Fruit fly (Drosophila melanogaster) whole organism, embryonic: Measurements from ENCODE around the gene Gdi.

Source experiments
- ATbp ChIP-seq: fragments of 200-800 bp; sonication (Bioruptor generic); optimal IDR thresholded peaks from 2 replicates; lab custom pipeline; 2017; ENCODE audit warnings: missing biosample characterization, mild to moderate bottlenecking, missing genetic modification characterization, missing genetic modification reagents
- Awh ChIP-seq: fragments of 200-800 bp; sonication (Bioruptor generic); IDR thresholded peaks from 2 replicates; pipeline ENCODE4, ENCODE4 v1.3.6; 2022; ENCODE audit warnings: missing biosample characterization, missing genetic modification characterization
- BEAF-32 ChIP-seq: fragments of 200-800 bp; sonication (Bioruptor generic); optimal IDR thresholded peaks from 3 replicates; lab custom pipeline; 2017; ENCODE audit warnings: missing biosample characterization, missing genetic modification characterization, mild to moderate bottlenecking, moderate library complexity, missing genetic modification reagents
- Bdp1 ChIP-seq: fragments of 200-800 bp; sonication (Bioruptor generic); optimal IDR thresholded peaks from 3 replicates; lab custom pipeline; 2016; ENCODE audit warnings: missing biosample characterization, missing genetic modification characterization
- Blimp-1 ChIP-seq: fragments of 200-800 bp; sonication (Bioruptor generic); optimal IDR thresholded peaks from 3 replicates; lab custom pipeline; 2018; ENCODE audit warnings: missing biosample characterization, missing genetic modification characterization, mild to moderate bottlenecking, moderate library complexity, missing genetic modification reagents
- CG10431 ChIP-seq: fragments of 200-800 bp; sonication (Bioruptor generic); optimal IDR thresholded peaks from 3 replicates; lab custom pipeline; 2018; ENCODE audit warnings: missing biosample characterization, mild to moderate bottlenecking, missing genetic modification characterization
- CG10543 ChIP-seq: fragments of 200-800 bp; sonication (Bioruptor generic); optimal IDR thresholded peaks from 3 replicates; lab custom pipeline; 2017; ENCODE audit warnings: missing biosample characterization, mild to moderate bottlenecking, missing genetic modification characterization, moderate library complexity
- CG12071 ChIP-seq: fragments of 200-800 bp; sonication (Bioruptor generic); optimal IDR thresholded peaks from 3 replicates; lab custom pipeline; 2018; ENCODE audit warnings: missing biosample characterization, mild to moderate bottlenecking, missing genetic modification characterization
- CG12236 ChIP-seq: fragments of 200-800 bp; sonication (Bioruptor generic); optimal IDR thresholded peaks from 2 replicates; lab custom pipeline; 2016; ENCODE audit warnings: missing biosample characterization, missing genetic modification characterization
- CG1233 ChIP-seq: fragments of 200-800 bp; sonication (Bioruptor generic); optimal IDR thresholded peaks from 4 replicates; lab custom pipeline; 2018; ENCODE audit warnings: missing biosample characterization, mild to moderate bottlenecking, missing genetic modification characterization
- CG13287 ChIP-seq: fragments of 200-800 bp; sonication (Bioruptor generic); IDR thresholded peaks from 2 replicates; pipeline ENCODE4 v1.3.6; 2022; ENCODE audit warnings: missing biosample characterization, missing genetic modification characterization; ENCODE audit not compliant: partially characterized antibody
- CG13296 ChIP-seq: fragments of 200-800 bp; sonication (Bioruptor generic); optimal IDR thresholded peaks from 3 replicates; lab custom pipeline; 2018; ENCODE audit warnings: missing biosample characterization, mild to moderate bottlenecking, missing genetic modification characterization
- CG17359 ChIP-seq: fragments of 200-800 bp; sonication (Bioruptor generic); optimal IDR thresholded peaks from 3 replicates; lab custom pipeline; 2018; ENCODE audit warnings: missing biosample characterization, mild to moderate bottlenecking, missing genetic modification characterization, moderate library complexity
- CG17361 ChIP-seq: fragments of 200-800 bp; sonication (Bioruptor generic); IDR thresholded peaks from 3 replicates; pipeline ENCODE4 v1.3.6; 2022; ENCODE audit warnings: missing biosample characterization, missing genetic modification characterization
- CG2202 ChIP-seq: fragments of 200-800 bp; sonication (Bioruptor generic); optimal IDR thresholded peaks from 2 replicates; lab custom pipeline; 2018; ENCODE audit warnings: missing biosample characterization, mild to moderate bottlenecking, missing genetic modification characterization
- CG42726 ChIP-seq: fragments of 200-800 bp; sonication (Bioruptor generic); IDR thresholded peaks from 2 replicates; pipeline ENCODE4 v1.3.6; 2022; ENCODE audit warnings: missing biosample characterization, missing genetic modification characterization; ENCODE audit not compliant: partially characterized antibody
- CG5245 ChIP-seq: fragments of 200-800 bp; sonication (Bioruptor generic); optimal IDR thresholded peaks from 3 replicates; lab custom pipeline; 2016; ENCODE audit warnings: missing biosample characterization, missing genetic modification characterization
- CG6254 ChIP-seq: fragments of 200-800 bp; sonication (Bioruptor generic); optimal IDR thresholded peaks from 3 replicates; lab custom pipeline; 2017; ENCODE audit warnings: mild to moderate bottlenecking, missing biosample characterization, missing genetic modification reagents, missing genetic modification characterization
- CG7987 ChIP-seq: fragments of 200-800 bp; sonication (Bioruptor generic); optimal IDR thresholded peaks from 2 replicates; lab custom pipeline; 2018; ENCODE audit warnings: missing biosample characterization, mild to moderate bottlenecking, missing genetic modification characterization, moderate library complexity
- CG8281 ChIP-seq: fragments of 200-800 bp; sonication (Bioruptor generic); optimal IDR thresholded peaks from 2 replicates; lab custom pipeline; 2018; ENCODE audit warnings: missing biosample characterization, mild to moderate bottlenecking, missing genetic modification characterization, moderate library complexity
- CG8944 ChIP-seq: fragments of 200-800 bp; sonication (Bioruptor generic); optimal IDR thresholded peaks from 3 replicates; lab custom pipeline; 2016; ENCODE audit warnings: missing biosample characterization, missing genetic modification characterization
- CG9876 ChIP-seq: fragments of 200-800 bp; sonication (Bioruptor generic); optimal IDR thresholded peaks from 2 replicates; lab custom pipeline; 2016; ENCODE audit warnings: missing biosample characterization, missing genetic modification characterization
- CrebB ChIP-seq: fragments of 200-800 bp; sonication (Bioruptor generic); optimal IDR thresholded peaks from 3 replicates; lab custom pipeline; 2018; ENCODE audit warnings: missing biosample characterization, mild to moderate bottlenecking, missing genetic modification characterization
- Dfd ChIP-seq, 2 experiments: fragments of >200 bp; optimal IDR thresholded peaks; 2 replicates each; lab custom pipeline; 2017; ENCODE audit warnings: missing biosample characterization in 2 of 2, missing genetic modification characterization in 2 of 2
- Drgx ChIP-seq: fragments of 200-800 bp; sonication (Bioruptor generic); IDR thresholded peaks from 2 replicates; pipeline ENCODE4 v1.3.6; 2022; ENCODE audit warnings: missing biosample characterization, missing genetic modification characterization
- HLHmδ ChIP-seq: fragments of 200-800 bp; sonication (Bioruptor generic); optimal IDR thresholded peaks from 2 replicates; lab custom pipeline; 2018; ENCODE audit warnings: missing biosample characterization, mild to moderate bottlenecking, missing genetic modification characterization, moderate library complexity
- NK7.1 ChIP-seq: fragments of 200-800 bp; sonication (Bioruptor generic); optimal IDR thresholded peaks from 3 replicates; lab custom pipeline; 2016; ENCODE audit warnings: missing biosample characterization, missing genetic modification characterization
- Sin3A ChIP-seq: fragments of >200 bp; optimal IDR thresholded peaks from 2 replicates; lab custom pipeline; 2018
- Six4 ChIP-seq: fragments of 200-800 bp; sonication (Bioruptor generic); optimal IDR thresholded peaks from 2 replicates; lab custom pipeline; 2016; ENCODE audit warnings: missing biosample characterization, missing genetic modification characterization
- Spps ChIP-seq: fragments of 200-800 bp; sonication (Bioruptor generic); optimal IDR thresholded peaks from 2 replicates; lab custom pipeline; 2018; ENCODE audit warnings: missing biosample characterization, mild to moderate bottlenecking, missing genetic modification characterization
- Xrp1 ChIP-seq: fragments of 200-800 bp; sonication (Bioruptor generic); IDR thresholded peaks from 2 replicates; pipeline ENCODE4 v1.3.6; 2022; ENCODE audit warnings: missing biosample characterization, missing genetic modification characterization
- ap ChIP-seq: fragments of 200-800 bp; sonication (Bioruptor generic); IDR thresholded peaks from 2 replicates; pipeline ENCODE4 v1.3.6; 2022; ENCODE audit warnings: missing biosample characterization, missing genetic modification characterization
- btn ChIP-seq: fragments of 200-800 bp; sonication (Bioruptor generic); optimal IDR thresholded peaks from 2 replicates; lab custom pipeline; 2016; ENCODE audit warnings: missing biosample characterization, missing genetic modification characterization
- cas ChIP-seq: fragments of 200-800 bp; sonication (Bioruptor generic); IDR thresholded peaks from 2 replicates; pipeline ENCODE4 v1.3.6; 2022; ENCODE audit warnings: missing biosample characterization, missing genetic modification characterization
- ci ChIP-seq: fragments of 200-800 bp; sonication (Bioruptor generic); IDR thresholded peaks from 3 replicates; pipeline ENCODE4 v1.3.6; 2022; ENCODE audit warnings: missing biosample characterization, missing genetic modification characterization
- esg ChIP-seq: fragments of 200-800 bp; sonication (Bioruptor generic); conservative IDR thresholded peaks from 2 replicates; pipeline ENCODE4 v1.3.6; 2022; ENCODE audit warnings: missing biosample characterization, missing genetic modification characterization
- grn ChIP-seq: fragments of 200-800 bp; sonication (Bioruptor generic); optimal IDR thresholded peaks from 3 replicates; lab custom pipeline; 2017; ENCODE audit warnings: missing biosample characterization, missing genetic modification characterization
- gro ChIP-seq: fragments of 200-800 bp; sonication (Bioruptor generic); optimal IDR thresholded peaks from 2 replicates; lab custom pipeline; 2016; ENCODE audit warnings: missing biosample characterization, missing genetic modification characterization
- gsb ChIP-seq: fragments of 200-800 bp; sonication (Bioruptor generic); IDR thresholded peaks from 2 replicates; pipeline ENCODE4 v1.3.6; 2022; ENCODE audit warnings: missing biosample characterization, missing genetic modification characterization
- kah ChIP-seq: fragments of 200-800 bp; sonication (Bioruptor generic); optimal IDR thresholded peaks from 2 replicates; lab custom pipeline; 2018; ENCODE audit warnings: missing biosample characterization, mild to moderate bottlenecking, missing genetic modification characterization
- repo ChIP-seq: fragments of 200-800 bp; sonication (Bioruptor generic); optimal IDR thresholded peaks from 2 replicates; lab custom pipeline; 2016; ENCODE audit warnings: missing biosample characterization, missing genetic modification characterization
- rib ChIP-seq: fragments of 200-800 bp; sonication (Bioruptor generic); IDR thresholded peaks from 2 replicates; pipeline ENCODE4 v1.3.6; 2022; ENCODE audit warnings: missing biosample characterization, missing genetic modification characterization
- sens ChIP-seq: fragments of 200-800 bp; sonication (Bioruptor generic); peaks from one replicate; lab custom pipeline; 2016; ENCODE audit warnings: missing biosample characterization, missing genetic modification characterization
- sens-2 ChIP-seq: fragments of 200-800 bp; sonication (Bioruptor generic); IDR thresholded peaks from 2 replicates; pipeline ENCODE4 v1.3.6; 2022; ENCODE audit warnings: missing biosample characterization, missing genetic modification characterization
- sim ChIP-seq: fragments of 200-800 bp; sonication (Bioruptor generic); IDR thresholded peaks from 2 replicates; pipeline ENCODE4 v1.3.6; 2022; ENCODE audit warnings: missing biosample characterization, missing genetic modification characterization
- sna ChIP-seq: fragments of 200-800 bp; sonication (Bioruptor generic); IDR thresholded peaks from 2 replicates; pipeline ENCODE4 v1.3.6; 2022; ENCODE audit warnings: missing biosample characterization, missing genetic modification characterization; ENCODE audit not compliant: partially characterized antibody
- tgo ChIP-seq: fragments of 200-800 bp; sonication (Bioruptor generic); IDR thresholded peaks from 3 replicates; pipeline ENCODE4 v1.3.6; 2022; ENCODE audit warnings: missing biosample characterization, missing genetic modification characterization
- vnd ChIP-seq: fragments of 200-800 bp; sonication (Bioruptor generic); IDR thresholded peaks from 3 replicates; pipeline ENCODE4 v1.3.6; 2022; ENCODE audit warnings: missing biosample characterization, missing genetic modification characterization; ENCODE audit not compliant: partially characterized antibody

Gdi gene

dm6 chr2L:9497285-9497660, 2.6 kb upstream of the Gdi start (continued):
- peak; percentile 42 for TF ChIP-seq ATbp (GFP tag; lab: Kevin White, UChicago)
- TF ChIP-seq sna (GFP tag; lab: Robert Waterston, UW), result no peak
- peak; percentile 29 for TF ChIP-seq CG17359
- TF ChIP-seq Blimp-1 (GFP tag; lab: Kevin White, UChicago), result peak; percentile 17
- TF ChIP-seq Awh (GFP tag; lab: Robert Waterston, UW), result 0 out of 2 replicates have a peak, but pooled peaks have one; percentile 27
- TF ChIP-seq CG12071 (GFP tag; lab: Kevin White, UChicago), result peak; percentile 10
- TF ChIP-seq ci (GFP tag; lab: Robert Waterston, UW), result peak; percentile 66; the same call in 1 of the 3 replicates
- TF ChIP-seq CG6254 (GFP tag; lab: Kevin White, UChicago), result peak; percentile 14
- TF ChIP-seq cas (GFP tag; lab: Robert Waterston, UW), result no peak

dm6 chr2L:9496378-9497284, 2.0 kb upstream of the Gdi start:
- TF ChIP-seq CG8944 (GFP tag; lab: Kevin White, UChicago) (no peak), tgo (GFP tag; lab: Robert Waterston, UW) (no peak; the same call in 2 of the 3 replicates), sim (GFP tag; lab: Robert Waterston, UW) (no peak), CG8281 (tag; lab: Kevin White, UChicago) (no peak), ap (GFP tag; lab: Robert Waterston, UW) (no peak), ATbp (GFP tag; lab: Kevin White, UChicago) (no peak), NK7.1 (no peak), CG42726 (GFP tag; lab: Robert Waterston, UW) (no peak), Dfd (GFP tag; optimal IDR thresholded peaks at IDR 0.05; lab: Kevin White, UChicago) (no peak), grn (GFP tag; lab: Kevin White, UChicago) (no peak), BEAF-32 (no peak), CG10543 (GFP tag; lab: Kevin White, UChicago) (no peak), rib (GFP tag; lab: Robert Waterston, UW) (no peak), CG1233 (GFP tag; lab: Kevin White, UChicago) (no peak), gro (GFP tag; lab: Kevin White, UChicago) (no peak), CG5245 (GFP tag; lab: Kevin White, UChicago) (no peak), CG9876 (no peak), HLHmδ (GFP tag; lab: Kevin White, UChicago) (no peak), CG7987 (no peak), CrebB (tag; lab: Kevin White, UChicago) (no peak), CG13296 (no peak), kah (GFP tag; lab: Kevin White, UChicago) (no peak), Xrp1 (peak; percentile 44), CG13287 (GFP tag; lab: Robert Waterston, UW) (no peak; the same call in 1 of the 2 replicates), Sin3A (lab: Kevin White, UChicago) (no peak), Six4 (GFP tag; lab: Kevin White, UChicago) (no peak), Bdp1 (no peak), CG17361 (GFP tag; lab: Robert Waterston, UW) (peak; percentile 62; the same call in 2 of the 3 replicates), CG12236 (GFP tag; lab: Kevin White, UChicago) (no peak), CG2202 (tag; lab: Kevin White, UChicago) (no peak), esg (GFP tag; lab: Robert Waterston, UW) (no peak), sens-2 (GFP tag; lab: Robert Waterston, UW) (no peak), Drgx (GFP tag; lab: Robert Waterston, UW) (peak; percentile 47), sens (GFP tag; lab: Kevin White, UChicago) (peak; percentile 73), gsb (GFP tag; lab: Robert Waterston, UW) (no peak), repo (GFP tag; lab: Kevin White, UChicago) (no peak), btn (GFP tag; lab: Kevin White, UChicago) (no peak), CG10431 (GFP tag; lab: Kevin White, UChicago) (no peak), Spps (tag; lab: Kevin White, UChicago) (no peak), vnd (no peak)
